Fruit fly (Drosophila melanogaster) whole organism, prepupa: ENCODE measurements around the gene CG2794.
A peak's percentile ranks its signal among the peaks of the same experiment; 100 is the strongest.

Experiments used
- Blimp-1 ChIP-seq: fragments of 200-800 bp; sonication (Bioruptor generic); optimal IDR thresholded peaks from 3 replicates; lab custom pipeline; 2017; ENCODE audit warnings: missing biosample characterization, missing genetic modification characterization, mild to moderate bottlenecking, moderate library complexity, missing genetic modification reagents
- CG10631 ChIP-seq: fragments of 200-800 bp; sonication (Bioruptor generic); optimal IDR thresholded peaks from 2 replicates; lab custom pipeline; 2016; ENCODE audit warnings: missing biosample characterization, missing genetic modification characterization
- CG11294 ChIP-seq: fragments of 200-800 bp; sonication (Bioruptor generic); IDR thresholded peaks from 2 replicates; pipeline ENCODE4 v1.3.6; 2022; ENCODE audit warnings: missing biosample characterization, missing genetic modification characterization
- CG11762 ChIP-seq: fragments of 200-800 bp; sonication (Bioruptor generic); optimal IDR thresholded peaks from 3 replicates; lab custom pipeline; 2016; ENCODE audit warnings: missing biosample characterization, missing genetic modification characterization; ENCODE audit not compliant: insufficient read depth
- CG11902 ChIP-seq: fragments of 200-800 bp; sonication (Bioruptor generic); optimal IDR thresholded peaks from 3 replicates; lab custom pipeline; 2016; ENCODE audit warnings: missing biosample characterization, missing genetic modification characterization
- CG1621 ChIP-seq: fragments of 200-800 bp; sonication (Bioruptor generic); optimal IDR thresholded peaks from 3 replicates; lab custom pipeline; 2018; ENCODE audit warnings: missing biosample characterization, mild to moderate bottlenecking, missing genetic modification characterization
- CG3032 ChIP-seq: fragments of 200-800 bp; optimal IDR thresholded peaks from 2 replicates; lab custom pipeline; 2019; ENCODE audit warnings: missing biosample characterization, mild to moderate bottlenecking, missing genetic modification characterization, moderate library complexity
- CG31627 ChIP-seq: fragments of 200-800 bp; sonication (Bioruptor generic); optimal IDR thresholded peaks from 3 replicates; lab custom pipeline; 2016; ENCODE audit warnings: missing biosample characterization, missing genetic modification characterization
- CG3919 ChIP-seq: fragments of 200-800 bp; sonication (Bioruptor generic); optimal IDR thresholded peaks from 3 replicates; lab custom pipeline; 2016; ENCODE audit warnings: missing biosample characterization, missing genetic modification characterization
- CG6163 ChIP-seq: fragments of 200-800 bp; sonication (Bioruptor generic); IDR thresholded peaks from 3 replicates; pipeline ENCODE4 v1.3.6; 2022; ENCODE audit warnings: missing biosample characterization, missing genetic modification characterization
- CG6276 ChIP-seq: fragments of 200-800 bp; sonication (Bioruptor generic); optimal IDR thresholded peaks from 2 replicates; lab custom pipeline; 2017; ENCODE audit warnings: missing biosample characterization, mild to moderate bottlenecking, missing genetic modification characterization
- CG6792 ChIP-seq: fragments of 200-800 bp; sonication (Bioruptor generic); optimal IDR thresholded peaks from 3 replicates; lab custom pipeline; 2016; ENCODE audit warnings: missing biosample characterization, missing genetic modification characterization
- CG6808 ChIP-seq: fragments of 200-800 bp; sonication (Bioruptor generic); optimal IDR thresholded peaks from 3 replicates; lab custom pipeline; 2017; ENCODE audit warnings: missing biosample characterization, missing genetic modification characterization, mild to moderate bottlenecking, moderate library complexity, missing genetic modification reagents
- CG6854 ChIP-seq: fragments of 200-800 bp; sonication (Bioruptor generic); optimal IDR thresholded peaks from 2 replicates; lab custom pipeline; 2017; ENCODE audit warnings: missing biosample characterization, mild to moderate bottlenecking, missing genetic modification characterization
- CG7368 ChIP-seq: fragments of 200-800 bp; sonication (Bioruptor generic); optimal IDR thresholded peaks from 3 replicates; lab custom pipeline; 2016; ENCODE audit warnings: missing biosample characterization, missing genetic modification characterization
- CG8319 ChIP-seq: fragments of 200-800 bp; sonication (Bioruptor generic); optimal IDR thresholded peaks from 3 replicates; lab custom pipeline; 2016; ENCODE audit warnings: missing biosample characterization, missing genetic modification characterization
- CG8632 ChIP-seq: fragments of 200-800 bp; sonication (Bioruptor generic); optimal IDR thresholded peaks from 3 replicates; lab custom pipeline; 2016; ENCODE audit warnings: missing biosample characterization, missing genetic modification characterization
- CG9139 ChIP-seq: fragments of 200-800 bp; sonication (Bioruptor generic); optimal IDR thresholded peaks from 3 replicates; lab custom pipeline; 2017; ENCODE audit warnings: missing biosample characterization, mild to moderate bottlenecking, missing genetic modification characterization
- Eip78C ChIP-seq: fragments of 200-800 bp; sonication (Bioruptor generic); peaks from one replicate; lab custom pipeline; 2016; ENCODE audit warnings: missing biosample characterization, missing genetic modification characterization
- Eip93F ChIP-seq: fragments of 200-800 bp; sonication (Bioruptor generic); optimal IDR thresholded peaks from 2 replicates; lab custom pipeline; 2016; ENCODE audit warnings: missing biosample characterization, mild to moderate bottlenecking, missing genetic modification characterization
- Ets21C ChIP-seq: fragments of 200-800 bp; sonication (Bioruptor generic); optimal IDR thresholded peaks from 3 replicates; lab custom pipeline; 2016; ENCODE audit warnings: missing biosample characterization, missing genetic modification characterization
- Ets96B ChIP-seq: fragments of 200-800 bp; optimal IDR thresholded peaks from 2 replicates; lab custom pipeline; 2019; ENCODE audit warnings: missing biosample characterization, mild to moderate bottlenecking, missing genetic modification characterization, moderate library complexity
- Gug ChIP-seq: fragments of 200-800 bp; sonication (Bioruptor generic); IDR thresholded peaks from 2 replicates; pipeline ENCODE4 v1.3.6; 2022; ENCODE audit warnings: missing biosample characterization, missing genetic modification characterization
- Hr39 ChIP-seq: fragments of 200-800 bp; sonication (Bioruptor generic); optimal IDR thresholded peaks from 2 replicates; lab custom pipeline; 2016; ENCODE audit warnings: missing biosample characterization, missing genetic modification characterization
- Lpt ChIP-seq: fragments of 200-800 bp; sonication (Bioruptor generic); optimal IDR thresholded peaks from 3 replicates; lab custom pipeline; 2016; ENCODE audit warnings: missing biosample characterization, missing genetic modification characterization
- Met ChIP-seq: fragments of 200-800 bp; sonication (Bioruptor generic); optimal IDR thresholded peaks from 3 replicates; lab custom pipeline; 2016; ENCODE audit warnings: missing biosample characterization, missing genetic modification characterization
- Smox ChIP-seq: fragments of 200-800 bp; sonication (Bioruptor generic); optimal IDR thresholded peaks from 3 replicates; lab custom pipeline; 2016; ENCODE audit warnings: missing biosample characterization, missing genetic modification characterization
- Sox102F ChIP-seq: fragments of 200-800 bp; sonication (Bioruptor generic); optimal IDR thresholded peaks from 2 replicates; lab custom pipeline; 2016; ENCODE audit warnings: missing biosample characterization, mild to moderate bottlenecking, missing genetic modification characterization
- Sox14 ChIP-seq: fragments of 200-800 bp; sonication (Bioruptor generic); optimal IDR thresholded peaks from 3 replicates; lab custom pipeline; 2016; ENCODE audit warnings: missing biosample characterization, missing genetic modification characterization
- achi ChIP-seq: fragments of 200-800 bp; sonication (Bioruptor generic); optimal IDR thresholded peaks from 3 replicates; lab custom pipeline; 2016; ENCODE audit warnings: missing biosample characterization, missing genetic modification characterization
- acj6 ChIP-seq: fragments of 200-800 bp; sonication (Bioruptor generic); optimal IDR thresholded peaks from 3 replicates; lab custom pipeline; 2016; ENCODE audit warnings: missing biosample characterization, missing genetic modification characterization
- dac ChIP-seq: fragments of 200-800 bp; sonication (Bioruptor generic); optimal IDR thresholded peaks from 2 replicates; lab custom pipeline; 2017; ENCODE audit warnings: missing biosample characterization, mild to moderate bottlenecking, missing genetic modification characterization
- dsx ChIP-seq: fragments of 200-800 bp; optimal IDR thresholded peaks from 3 replicates; lab custom pipeline; 2019; ENCODE audit warnings: missing biosample characterization, mild to moderate bottlenecking, missing genetic modification characterization, moderate library complexity; ENCODE audit not compliant: poor library complexity, severe bottlenecking
- eg ChIP-seq: fragments of 200-800 bp; sonication (Bioruptor generic); IDR thresholded peaks from 3 replicates; pipeline ENCODE4 v1.3.6; 2022; ENCODE audit warnings: missing biosample characterization, missing genetic modification characterization
- fd59A ChIP-seq: fragments of 200-800 bp; sonication (Bioruptor generic); optimal IDR thresholded peaks from 2 replicates; lab custom pipeline; 2017; ENCODE audit warnings: missing biosample characterization, mild to moderate bottlenecking, missing genetic modification characterization, missing genetic modification reagents
- fd85E ChIP-seq: fragments of 200-800 bp; sonication (Bioruptor generic); optimal IDR thresholded peaks from 3 replicates; lab custom pipeline; 2016; ENCODE audit warnings: missing biosample characterization, missing genetic modification characterization
- fkh ChIP-seq: fragments of 200-800 bp; sonication (Bioruptor generic); optimal IDR thresholded peaks from 3 replicates; lab custom pipeline; 2017; ENCODE audit warnings: missing biosample characterization, mild to moderate bottlenecking, missing genetic modification characterization, moderate library complexity
- net ChIP-seq: fragments of 200-800 bp; sonication (Bioruptor generic); optimal IDR thresholded peaks from 3 replicates; lab custom pipeline; 2016; ENCODE audit warnings: missing biosample characterization, missing genetic modification characterization
- salr ChIP-seq, 2 experiments: fragments of 200-800 bp; sonication (Bioruptor generic); optimal IDR thresholded peaks; 3 replicates each; lab custom pipeline; 2016 to 2018; ENCODE audit warnings: missing biosample characterization in 2 of 2, missing genetic modification characterization in 2 of 2, mild to moderate bottlenecking in 1 of 2
- svp ChIP-seq: fragments of 200-800 bp; sonication (Bioruptor generic); peaks from one replicate; lab custom pipeline; 2016; ENCODE audit warnings: missing biosample characterization, missing genetic modification characterization
- vri ChIP-seq: fragments of 200-800 bp; sonication (Bioruptor generic); optimal IDR thresholded peaks from 3 replicates; lab custom pipeline; 2016; ENCODE audit warnings: missing biosample characterization, mild to moderate bottlenecking, missing genetic modification characterization

CG2794 gene

dm6 chr2L:517911-518619, 45.9 kb upstream of the CG2794 start (continued):
- TF ChIP-seq Sox102F (GFP tag; lab: Kevin White, UChicago) (peak; percentile 49), Lpt (no peak), eg (GFP tag; lab: Robert Waterston, UW) (no peak), acj6 (GFP tag; lab: Kevin White, UChicago) (peak; percentile 19), fkh (GFP tag; lab: Kevin White, UChicago) (no peak), CG31627 (GFP tag; lab: Kevin White, UChicago) (peak; percentile 56), CG8632 (GFP tag; lab: Kevin White, UChicago) (peak; percentile 41), net (GFP tag; lab: Kevin White, UChicago) (no peak), CG10631 (GFP tag; lab: Kevin White, UChicago) (peak; percentile 24), Ets96B (tag; lab: Kevin White, UChicago) (peak; percentile 43), CG9139 (GFP tag; lab: Kevin White, UChicago) (no peak), Eip93F (GFP tag; lab: Kevin White, UChicago) (no peak), fd59A (no peak), CG6163 (GFP tag; lab: Robert Waterston, UW) (no peak), Ets21C (peak; percentile 69), CG6854 (no peak), CG6808 (no peak), Blimp-1 (GFP tag; lab: Kevin White, UChicago) (peak; percentile 10), CG11902 (GFP tag; lab: Kevin White, UChicago) (peak; percentile 13), Hr39 (GFP tag; lab: Kevin White, UChicago) (peak; percentile 66)

dm6 chr2L:518620-518913, 45.4 kb upstream of the CG2794 start:
- TF ChIP-seq svp (GFP tag; lab: Kevin White, UChicago) (peak; percentile 33), fd85E (GFP tag; lab: Kevin White, UChicago) (no peak), CG31627 (GFP tag; lab: Kevin White, UChicago) (no peak), CG3919 (GFP tag; lab: Kevin White, UChicago) (no peak)

dm6 chr2L:518979-519891, 44.7 kb upstream of the CG2794 start:
- TF ChIP-seq CG6276 (GFP tag; lab: Kevin White, UChicago), result no peak
- peak; percentile 17 for TF ChIP-seq CG6808
- no peak for TF ChIP-seq CG3919 (GFP tag; lab: Kevin White, UChicago)
- peak; percentile 54 for TF ChIP-seq Eip78C (GFP tag; lab: Kevin White, UChicago)
- no peak for TF ChIP-seq acj6 (GFP tag; lab: Kevin White, UChicago)
- TF ChIP-seq svp (GFP tag; lab: Kevin White, UChicago), result peak; percentile 70

- TF ChIP-seq salr (GFP tag; optimal IDR thresholded peaks at IDR 0.05; lab: Kevin White, UChicago), result peak in 1 of 2 experiments; percentile 25
- TF ChIP-seq svp (GFP tag; lab: Kevin White, UChicago), result peak; percentile 70
- no peak for TF ChIP-seq CG3032
- peak; percentile 45 for TF ChIP-seq CG7368 (GFP tag; lab: Kevin White, UChicago)
- TF ChIP-seq Lpt, result no peak
- peak; percentile 16 for TF ChIP-seq CG8319
- no peak for TF ChIP-seq Gug (GFP tag; lab: Robert Waterston, UW)
- peak; percentile 59 for TF ChIP-seq vri (GFP tag; lab: Kevin White, UChicago)
- peak; percentile 37 for TF ChIP-seq Sox14 (GFP tag; lab: Kevin White, UChicago)
- TF ChIP-seq Eip78C (GFP tag; lab: Kevin White, UChicago), result peak; percentile 93
- TF ChIP-seq dac (GFP tag; lab: Kevin White, UChicago), result no peak
- peak; percentile 65 for TF ChIP-seq CG6792 (GFP tag; lab: Kevin White, UChicago)
- TF ChIP-seq CG8632 (GFP tag; lab: Kevin White, UChicago), result peak; percentile 68
- 0 out of 3 replicates have a peak, but pooled peaks have one; percentile 64 for TF ChIP-seq CG6163 (GFP tag; lab: Robert Waterston, UW)
- TF ChIP-seq dsx (GFP tag; lab: Kevin White, UChicago), result no peak
- TF ChIP-seq achi, result peak; percentile 68
- no peak for TF ChIP-seq CG11294
- peak; percentile 33 for TF ChIP-seq CG1621 (tag; lab: Kevin White, UChicago)
- peak; percentile 59 for TF ChIP-seq CG11902 (GFP tag; lab: Kevin White, UChicago)
- TF ChIP-seq Met (GFP tag; lab: Kevin White, UChicago), result peak; percentile 65
- TF ChIP-seq CG11762 (GFP tag; lab: Kevin White, UChicago), result no peak
- TF ChIP-seq Smox (GFP tag; lab: Kevin White, UChicago), result peak; percentile 40
- peak; percentile 49 for TF ChIP-seq Sox102F (GFP tag; lab: Kevin White, UChicago)
- TF ChIP-seq eg (GFP tag; lab: Robert Waterston, UW), result 0 out of 3 replicates have a peak, but pooled peaks have one; percentile 44
These were observed 43.5 kb upstream of the CG2794 start for dm6 chr2L:520331-521000.
